Fruit fly (Drosophila melanogaster): ENCODE results near the gene CG5509.
"Not testable (repeated sequence)": the region's sequence is repeated elsewhere in the genome, so short reads cannot be mapped to it uniquely, and the experiment has no call there.

- TF ChIP-seq psq (optimal IDR thresholded peaks at IDR 0.05); EcR (GFP tag; optimal IDR thresholded peaks at IDR 0.05); pan (optimal IDR thresholded peaks at IDR 0.05); usp (GFP tag; optimal IDR thresholded peaks at IDR 0.05); Dll (optimal IDR thresholded peaks at IDR 0.05); CG8478 (optimal IDR thresholded peaks at IDR 0.05): not testable (repeated sequence)
These were observed 12.9 kb downstream of the CG5509 start, which contains the start of gene CG5608 for dm6 chr3R:12465198-12465597.

All from whole organism.